Fruit fly (Drosophila melanogaster): ENCODE measurements around the gene Ugt303A1.

Ugt303A1 gene

DNA sequence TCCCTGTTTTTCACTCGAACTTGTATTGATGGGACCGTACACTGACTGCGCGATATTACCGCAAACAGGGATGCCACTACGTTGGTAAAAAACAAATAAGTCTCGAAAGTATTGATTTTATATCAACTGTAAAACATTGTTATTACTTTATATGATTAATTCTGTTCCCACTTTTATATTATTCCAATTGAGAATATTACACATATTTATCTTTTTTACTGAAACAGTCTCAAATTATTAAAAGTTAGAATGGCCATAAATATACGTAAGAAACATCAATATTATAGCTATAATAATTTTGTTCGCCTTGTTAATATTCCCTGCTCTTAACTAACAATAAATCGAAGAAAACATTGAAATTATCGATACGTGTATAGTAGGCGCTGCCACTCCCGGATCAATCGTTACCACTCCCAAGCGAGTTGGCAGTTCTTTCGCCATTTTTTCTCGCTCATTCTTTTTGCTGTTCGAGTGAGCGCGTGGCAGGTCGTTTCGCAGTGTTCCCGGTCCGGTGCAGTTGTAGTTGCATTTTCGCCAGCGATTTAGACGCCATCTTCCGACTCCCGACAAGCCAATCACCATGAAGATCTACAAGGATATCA is 34.6 kb downstream of the Ugt303A1 start, which contains the start of the genes SdhC and Tctp (continued):
- TF ChIP-seq az2 (GFP tag; optimal IDR thresholded peaks at IDR 0.05) (peak; percentile 46), CG1603 (tag; optimal IDR thresholded peaks at IDR 0.05) (peak; percentile 36), Dek (tag; optimal IDR thresholded peaks at IDR 0.05) (peak; percentile 52), CG3726 (GFP tag; IDR thresholded peaks at IDR 0.05) (no peak), pzg (GFP tag; optimal IDR thresholded peaks at IDR 0.05) (peak; percentile 74), Stat92E (GFP tag; optimal IDR thresholded peaks at IDR 0.05) (no peak), gcm2 (GFP tag; optimal IDR thresholded peaks at IDR 0.05) (no peak), Dbx (GFP tag; IDR thresholded peaks at IDR 0.05) (0 out of 3 replicates have a peak, but pooled peaks have one; percentile 35), croc (GFP tag; conservative IDR thresholded peaks at IDR 0.05) (no peak), CG4360 (GFP tag; IDR thresholded peaks at IDR 0.05) (no peak), HLHmδ (GFP tag; optimal IDR thresholded peaks at IDR 0.05) (peak; percentile 51), Six4 (GFP tag; optimal IDR thresholded peaks at IDR 0.05) (peak; percentile 38), CG13296 (GFP tag; optimal IDR thresholded peaks at IDR 0.05) (peak; percentile 58), CG18476 (GFP tag; optimal IDR thresholded peaks at IDR 0.05) (peak; percentile 38), gce (GFP tag; IDR thresholded peaks at IDR 0.05) (no peak), NfI (GFP tag; optimal IDR thresholded peaks at IDR 0.05) (peak; percentile 38), pum (GFP tag; optimal IDR thresholded peaks at IDR 0.05) (no peak), bigmax (GFP tag; optimal IDR thresholded peaks at IDR 0.05) (peak; percentile 72), Gug (GFP tag; IDR thresholded peaks at IDR 0.05) (no peak; the same call in 3 of the 4 replicates), stwl (tag; optimal IDR thresholded peaks at IDR 0.05) (peak; percentile 62), CG13894 (tag; optimal IDR thresholded peaks at IDR 0.05) (peak; percentile 72), CG2120 (GFP tag; optimal IDR thresholded peaks at IDR 0.05) (peak; percentile 73), Meics (GFP tag; optimal IDR thresholded peaks at IDR 0.05) (peak; percentile 62), Hmr (GFP tag; optimal IDR thresholded peaks at IDR 0.05) (peak; percentile 73), CG32772 (GFP tag; IDR thresholded peaks at IDR 0.05) (no peak), tin (GFP tag; optimal IDR thresholded peaks at IDR 0.05) (peak; percentile 49), bsh (GFP tag; optimal IDR thresholded peaks at IDR 0.05) (peak in 1 of 2 experiments; percentile 20), CG5180 (GFP tag; optimal IDR thresholded peaks at IDR 0.05) (peak; percentile 2), wdn (GFP tag; IDR thresholded peaks at IDR 0.05) (no peak), CG10431 (GFP tag; optimal IDR thresholded peaks at IDR 0.05) (peak; percentile 9), chinmo (GFP tag; IDR thresholded peaks at IDR 0.05; ENCODE audit: partially characterized antibody) (no peak), repo (GFP tag; optimal IDR thresholded peaks at IDR 0.05) (no peak), Atf-2 (GFP tag; optimal IDR thresholded peaks at IDR 0.05) (peak; percentile 6), nerfin-1 (tag; optimal IDR thresholded peaks at IDR 0.05) (peak; percentile 9), NK7.1 (GFP tag; optimal IDR thresholded peaks at IDR 0.05) (no peak), CG14965 (GFP tag; optimal IDR thresholded peaks at IDR 0.05; ENCODE audit: borderline replicate concordance) (no peak), luna (GFP tag; optimal IDR thresholded peaks at IDR 0.05) (no peak), CG17912 (GFP tag; optimal IDR thresholded peaks at IDR 0.05) (no peak), lab (GFP tag; optimal IDR thresholded peaks at IDR 0.05) (peak; percentile 41), caup (GFP tag; optimal IDR thresholded peaks at IDR 0.05; ENCODE audit: severe bottlenecking) (peak; percentile 20), CG17359 (tag; optimal IDR thresholded peaks at IDR 0.05) (no peak), pros (GFP tag; optimal IDR thresholded peaks at IDR 0.05) (no peak), Hsf (GFP tag; optimal IDR thresholded peaks at IDR 0.05) (peak; percentile 64), hb (GFP tag; IDR thresholded peaks at IDR 0.05; ENCODE audit: partially characterized antibody) (no peak), CG4424 (GFP tag; optimal IDR thresholded peaks at IDR 0.05) (peak; percentile 46), gem (tag; optimal IDR thresholded peaks at IDR 0.05) (peak; percentile 62), CG30020 (tag; optimal IDR thresholded peaks at IDR 0.05) (peak; percentile 64), grn (GFP tag; optimal IDR thresholded peaks at IDR 0.05) (no peak), NC2α (GFP tag; optimal IDR thresholded peaks at IDR 0.05) (no peak)
